Worm (Caenorhabditis elegans) whole organism, L3 larva: Measurements from ENCODE around the gene srv-21.
A peak's percentile ranks its signal among the peaks of the same experiment; 100 is the strongest.

Experiments used
- R02D3.7 ChIP-seq: fragments of 150-350 bp; optimal IDR thresholded peaks from 2 replicates; lab custom pipeline; 2014; ENCODE audit warnings: missing biosample characterization, missing genetic modification characterization
- ZK546.5 ChIP-seq: sonication (generic microtip); optimal IDR thresholded peaks from 2 replicates; lab custom pipeline; 2017; ENCODE audit warnings: missing biosample characterization, missing genetic modification characterization
- aly-2 ChIP-seq: fragments of 150-350 bp; optimal IDR thresholded peaks from 2 replicates; lab custom pipeline; 2014; ENCODE audit warnings: missing biosample characterization, missing genetic modification characterization
- ama-1 ChIP-seq: fragments of 150-350 bp; optimal IDR thresholded peaks from 2 replicates; lab custom pipeline; 2018
- ceh-16 ChIP-seq: sonication (generic microtip); optimal IDR thresholded peaks from 2 replicates; lab custom pipeline; 2017; ENCODE audit warnings: missing biosample characterization, missing genetic modification characterization
- ceh-28 ChIP-seq: fragments of 150-350 bp; optimal IDR thresholded peaks from 2 replicates; lab custom pipeline; 2014; ENCODE audit warnings: missing biosample characterization, missing genetic modification reagents, missing genetic modification characterization
- ceh-82 ChIP-seq: fragments of 150-350 bp; optimal IDR thresholded peaks from 2 replicates; lab custom pipeline; 2014; ENCODE audit warnings: missing biosample characterization, missing genetic modification characterization
- ceh-9 ChIP-seq: sonication (generic microtip); optimal IDR thresholded peaks from 2 replicates; lab custom pipeline; 2018; ENCODE audit warnings: missing biosample characterization, missing genetic modification characterization
- daf-12 ChIP-seq: fragments of 150-350 bp; optimal IDR thresholded peaks from 2 replicates; lab custom pipeline; 2014; ENCODE audit warnings: missing biosample characterization, missing genetic modification reagents, missing genetic modification characterization
- egl-27 ChIP-seq: sonication (generic microtip); optimal IDR thresholded peaks from 4 replicates; lab custom pipeline; 2017; ENCODE audit warnings: missing biosample characterization, missing genetic modification reagents, missing genetic modification characterization
- egl-5 ChIP-seq: fragments of 150-350 bp; optimal IDR thresholded peaks from 2 replicates; lab custom pipeline; 2017; ENCODE audit warnings: missing biosample characterization, missing genetic modification reagents, missing genetic modification characterization, inconsistent platforms
- elt-2 ChIP-seq: sonication (generic microtip); optimal IDR thresholded peaks from 2 replicates; lab custom pipeline; 2016; ENCODE audit warnings: missing genetic modification reagents, mild to moderate bottlenecking, missing genetic modification characterization, missing compliant biosample characterization
- elt-3 ChIP-seq, 3 experiments: fragments of 150-350 bp in 1 of 3; sonication (generic microtip) in 2 of 3; optimal IDR thresholded peaks; 2 replicates in 2 of 3; 4 replicates in 1 of 3; lab custom pipeline; 2014 to 2017; ENCODE audit warnings: missing biosample characterization in 3 of 3, missing genetic modification characterization in 3 of 3
- eor-1 ChIP-seq, 2 experiments: fragments of 150-350 bp; optimal IDR thresholded peaks; 2 replicates each; lab custom pipeline; 2014 to 2018; ENCODE audit warnings: missing biosample characterization in 2 of 2, missing genetic modification characterization in 2 of 2
- fkh-10 ChIP-seq: sonication (generic microtip); optimal IDR thresholded peaks from 2 replicates; lab custom pipeline; 2017; ENCODE audit warnings: missing biosample characterization, missing genetic modification reagents, missing genetic modification characterization
- hmg-11 ChIP-seq: sonication (generic microtip); optimal IDR thresholded peaks from 2 replicates; lab custom pipeline; 2016; ENCODE audit warnings: missing genetic modification characterization, missing compliant biosample characterization
- jun-1 ChIP-seq: fragments of 150-350 bp; optimal IDR thresholded peaks from 2 replicates; lab custom pipeline; 2014; ENCODE audit warnings: missing biosample characterization, missing genetic modification reagents, missing genetic modification characterization
- lsy-12 ChIP-seq: sonication (generic microtip); optimal IDR thresholded peaks from 2 replicates; lab custom pipeline; 2016; ENCODE audit warnings: mild to moderate bottlenecking, missing genetic modification characterization, missing compliant biosample characterization
- mdl-1 ChIP-seq: fragments of 150-350 bp; optimal IDR thresholded peaks from 2 replicates; lab custom pipeline; 2014; ENCODE audit warnings: missing biosample characterization, missing genetic modification characterization
- nfya-1 ChIP-seq: sonication (generic microtip); optimal IDR thresholded peaks from 2 replicates; lab custom pipeline; 2017; ENCODE audit warnings: missing genetic modification characterization, mild to moderate bottlenecking, missing compliant biosample characterization, antibody characterized with exemption, moderate library complexity; ENCODE audit not compliant: insufficient read depth
- nhr-11 ChIP-seq: fragments of 150-350 bp; optimal IDR thresholded peaks from 2 replicates; lab custom pipeline; 2014; ENCODE audit warnings: missing biosample characterization, missing genetic modification characterization
- nhr-12 ChIP-seq: fragments of 150-350 bp; optimal IDR thresholded peaks from 2 replicates; lab custom pipeline; 2014; ENCODE audit warnings: missing biosample characterization, missing genetic modification characterization
- nhr-23 ChIP-seq: fragments of 150-350 bp; optimal IDR thresholded peaks from 2 replicates; lab custom pipeline; 2014; ENCODE audit warnings: missing biosample characterization, missing genetic modification reagents, missing genetic modification characterization
- nhr-237 ChIP-seq: fragments of 150-350 bp; optimal IDR thresholded peaks from 2 replicates; lab custom pipeline; 2014; ENCODE audit warnings: missing biosample characterization, missing genetic modification characterization
- nhr-25 ChIP-seq: sonication (generic microtip); optimal IDR thresholded peaks from 2 replicates; lab custom pipeline; 2017; ENCODE audit warnings: missing biosample characterization, missing genetic modification characterization
- nhr-28 ChIP-seq: fragments of 150-350 bp; optimal IDR thresholded peaks from 2 replicates; lab custom pipeline; 2014; ENCODE audit warnings: missing biosample characterization, missing genetic modification characterization
- nhr-43 ChIP-seq: sonication (generic microtip); optimal IDR thresholded peaks from 2 replicates; lab custom pipeline; 2016; ENCODE audit warnings: mild to moderate bottlenecking, missing genetic modification characterization, missing compliant biosample characterization; ENCODE audit not compliant: poor library complexity, severe bottlenecking
- nhr-67 ChIP-seq: fragments of 150-350 bp; optimal IDR thresholded peaks from 2 replicates; lab custom pipeline; 2014; ENCODE audit warnings: missing biosample characterization, missing genetic modification characterization
- nhr-76 ChIP-seq: fragments of 150-350 bp; sonication (generic microtip); optimal IDR thresholded peaks from 5 replicates; lab custom pipeline; 2014; ENCODE audit warnings: missing biosample characterization, missing genetic modification characterization
- nhr-77 ChIP-seq: fragments of 150-350 bp; optimal IDR thresholded peaks from 2 replicates; lab custom pipeline; 2014; ENCODE audit warnings: missing biosample characterization, missing genetic modification characterization
- pha-4 ChIP-seq: fragments of 150-350 bp; optimal IDR thresholded peaks from 2 replicates; lab custom pipeline; 2014; ENCODE audit warnings: missing biosample characterization, missing genetic modification reagents, missing genetic modification characterization
- pqm-1 ChIP-seq: fragments of 150-350 bp; optimal IDR thresholded peaks from 2 replicates; lab custom pipeline; 2017; ENCODE audit warnings: missing biosample characterization, missing genetic modification characterization, inconsistent platforms
- skn-1 ChIP-seq: fragments of 150-350 bp; optimal IDR thresholded peaks from 2 replicates; lab custom pipeline; 2014; ENCODE audit warnings: missing biosample characterization, missing genetic modification characterization
- snpc-4 ChIP-seq: fragments of 150-350 bp; optimal IDR thresholded peaks from 2 replicates; lab custom pipeline; 2014; ENCODE audit warnings: missing biosample characterization, missing genetic modification characterization
- tbx-2 ChIP-seq: sonication (generic microtip); optimal IDR thresholded peaks from 2 replicates; lab custom pipeline; 2016; ENCODE audit warnings: mild to moderate bottlenecking, missing genetic modification characterization, missing compliant biosample characterization
- unc-39 ChIP-seq: sonication (generic microtip); optimal IDR thresholded peaks from 4 replicates; lab custom pipeline; 2017; ENCODE audit warnings: missing biosample characterization, missing genetic modification characterization
- unc-62 ChIP-seq: fragments of 150-350 bp; sonication (generic microtip); optimal IDR thresholded peaks from 4 replicates; lab custom pipeline; 2014; ENCODE audit warnings: missing biosample characterization, missing genetic modification reagents, missing genetic modification characterization
- zag-1 ChIP-seq: fragments of 150-350 bp; optimal IDR thresholded peaks from 2 replicates; lab custom pipeline; 2014; ENCODE audit warnings: missing biosample characterization, missing genetic modification characterization
- ztf-11 ChIP-seq: fragments of 150-350 bp; optimal IDR thresholded peaks from 2 replicates; lab custom pipeline; 2014; ENCODE audit warnings: missing biosample characterization, missing genetic modification characterization

The srv-21 gene

DNA sequence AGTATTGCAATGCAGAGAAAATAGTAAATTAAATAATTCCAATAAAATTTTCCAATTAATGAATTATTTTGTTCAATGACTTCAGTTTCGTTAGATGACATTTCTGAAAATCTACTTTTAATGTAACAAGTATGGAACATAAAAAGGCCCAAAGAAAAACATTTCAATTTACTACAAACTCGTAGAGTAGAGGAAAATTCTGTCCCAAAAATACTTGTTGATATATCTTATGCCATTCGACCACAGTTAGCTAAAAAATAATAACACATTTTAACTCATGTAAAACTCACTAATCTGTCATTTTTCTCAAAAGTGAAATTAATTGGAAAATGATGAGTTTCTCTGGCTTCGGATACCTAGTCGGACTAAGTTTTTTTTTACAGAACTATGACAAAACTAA, at the start of gene srv-21:
Gene srv-21 (minus strand): TSS at position 101 of the 400 bp plus-strand sequence.
- TF ChIP-seq nhr-76 (tag; lab: Kevin White, UChicago) (no peak), ceh-28 (tag; lab: Kevin White, UChicago) (no peak), R02D3.7 (tag; lab: Kevin White, UChicago) (no peak), nhr-77 (tag; lab: Kevin White, UChicago) (no peak), skn-1 (tag; lab: Kevin White, UChicago) (no peak), nhr-28 (tag; lab: Kevin White, UChicago) (no peak), nhr-23 (tag; lab: Kevin White, UChicago) (no peak), ama-1 (no peak), nhr-11 (tag; lab: Kevin White, UChicago) (no peak), eor-1 (tag; optimal IDR thresholded peaks at IDR 0.05; lab: Kevin White, UChicago) (no peak), pqm-1 (tag; lab: Kevin White, UChicago) (no peak), zag-1 (tag; lab: Kevin White, UChicago) (no peak), ceh-16 (no peak), nhr-67 (tag; lab: Kevin White, UChicago) (no peak), elt-3 (tag; optimal IDR thresholded peaks at IDR 0.05; lab: Kevin White, UChicago) (no peak), unc-62 (GFP tag; lab: Kevin White, UChicago) (no peak), daf-12 (no peak), nhr-43 (tag; lab: Kevin White, UChicago) (no peak)

DNA sequence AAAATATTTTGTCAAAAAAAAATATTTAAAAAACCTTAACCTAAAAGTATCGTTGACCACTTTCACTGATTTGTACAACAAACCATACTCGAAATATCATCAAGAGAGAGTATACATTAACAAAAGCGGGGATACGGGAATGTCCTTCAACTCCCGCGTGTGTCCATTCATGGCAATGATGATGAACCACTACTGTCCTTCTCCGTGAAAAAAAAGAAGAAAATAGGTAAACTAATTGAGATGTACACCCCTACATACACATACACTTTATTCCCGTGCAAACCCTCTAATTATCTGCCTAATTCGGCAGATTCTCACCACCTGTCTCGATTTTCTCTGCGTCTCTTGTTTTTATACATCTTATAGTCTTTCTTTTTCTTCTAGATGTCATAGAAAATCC, 49.5 kb upstream of the srv-21 start:
- TF ChIP-seq nhr-23 (tag; lab: Kevin White, UChicago) (peak; percentile 50), nhr-25 (tag; lab: Kevin White, UChicago) (peak; percentile 64), nhr-12 (tag; lab: Kevin White, UChicago) (no peak), elt-2 (tag; lab: Kevin White, UChicago) (no peak), egl-5 (peak; percentile 6), tbx-2 (no peak), jun-1 (no peak), hmg-11 (tag; lab: Kevin White, UChicago) (peak; percentile 9), ceh-82 (tag; lab: Kevin White, UChicago) (no peak), elt-3 (tag; optimal IDR thresholded peaks at IDR 0.05; lab: Kevin White, UChicago) (no peak), nhr-67 (tag; lab: Kevin White, UChicago) (no peak), nhr-11 (tag; lab: Kevin White, UChicago) (no peak), egl-27 (tag; lab: Kevin White, UChicago) (no peak), fkh-10 (no peak), ztf-11 (tag; lab: Kevin White, UChicago) (no peak)

ce11 chrIV:5924241-5924640, 47.1 kb upstream of the srv-21 start:
- TF ChIP-seq nfya-1 (no peak), nhr-25 (tag; lab: Kevin White, UChicago) (no peak), snpc-4 (no peak), R02D3.7 (tag; lab: Kevin White, UChicago) (no peak), pqm-1 (tag; lab: Kevin White, UChicago) (no peak), nhr-11 (tag; lab: Kevin White, UChicago) (no peak), nhr-28 (tag; lab: Kevin White, UChicago) (no peak), mdl-1 (tag; lab: Kevin White, UChicago) (no peak), elt-2 (tag; lab: Kevin White, UChicago) (no peak), nhr-12 (tag; lab: Kevin White, UChicago) (no peak), ZK546.5 (no peak), unc-62 (GFP tag; lab: Kevin White, UChicago) (no peak), lsy-12 (no peak), aly-2 (no peak)
- TF ChIP-seq, all 47 proteins: peak for 0

- TF ChIP-seq unc-62 (GFP tag; lab: Kevin White, UChicago) (peak; percentile 5), tbx-2 (no peak)
Observed at ce11 chrIV:5923112-5923511, 46.0 kb upstream of the srv-21 start.

- TF ChIP-seq unc-39 (tag; lab: Kevin White, UChicago), result no peak
- no peak for TF ChIP-seq pqm-1 (tag; lab: Kevin White, UChicago)
- TF ChIP-seq egl-27 (tag; lab: Kevin White, UChicago), result no peak
- no peak for TF ChIP-seq ceh-9 (tag; lab: Kevin White, UChicago)
- no peak for TF ChIP-seq nhr-11 (tag; lab: Kevin White, UChicago)
- no peak for TF ChIP-seq ceh-28 (tag; lab: Kevin White, UChicago)
- TF ChIP-seq mdl-1 (tag; lab: Kevin White, UChicago), result no peak
- TF ChIP-seq ama-1, result no peak
- no peak for TF ChIP-seq nhr-237 (tag; lab: Kevin White, UChicago)
- no peak for TF ChIP-seq pha-4 (tag; lab: Kevin White, UChicago)
- TF ChIP-seq nhr-28 (tag; lab: Kevin White, UChicago), result no peak
- TF ChIP-seq nhr-67 (tag; lab: Kevin White, UChicago), result no peak
- TF ChIP-seq elt-2 (tag; lab: Kevin White, UChicago), result no peak
- no peak for TF ChIP-seq daf-12
Observed at ce11 chrIV:5917026-5917425, 39.9 kb upstream of the srv-21 start, which contains the start of gene dhhc-13. dhhc-13 (plus strand) TSS chrIV:5917326.
